Worm (Caenorhabditis elegans): ENCODE results near the gene Y105C5B.3.

Y105C5B.3 gene

DNA sequence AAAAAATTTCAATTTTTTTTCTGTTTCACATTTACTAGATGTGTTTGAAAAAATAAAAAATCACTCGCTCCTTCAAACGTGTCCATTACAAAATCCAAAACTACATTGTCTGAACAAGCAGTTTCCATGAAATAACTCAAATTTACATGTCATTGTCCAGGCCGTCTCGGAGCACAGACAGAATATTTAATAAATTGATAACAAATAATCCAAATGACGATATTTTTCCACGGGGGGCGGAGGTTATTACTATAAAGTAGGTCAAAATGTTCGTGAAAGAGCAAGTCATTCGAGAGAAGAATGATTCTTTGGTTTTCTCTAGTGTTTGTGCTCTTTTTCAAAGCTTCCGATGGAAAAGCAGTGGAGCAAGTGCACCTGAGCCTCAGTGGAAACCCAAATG lies at the start of gene Y105C5B.3:
Gene Y105C5B.3, plus strand, starts transcription at position 301 of the 400 bp plus-strand sequence.
- no peak for TF ChIP-seq flt-1 (GFP tag; IDR thresholded peaks at IDR 0.05)
- TF ChIP-seq ztf-29 (GFP tag; IDR thresholded peaks at IDR 0.05), result no peak
- no peak for TF ChIP-seq cog-1 (tag; optimal IDR thresholded peaks at IDR 0.05)
- no peak for TF ChIP-seq T22C8.4 (GFP tag; IDR thresholded peaks at IDR 0.05)
- TF ChIP-seq ref-1 (GFP tag; conservative IDR thresholded peaks at IDR 0.05), result no peak
- no peak for TF ChIP-seq med-1 (GFP tag; optimal IDR thresholded peaks at IDR 0.05; ENCODE audit: insufficient read depth)
- no peak for TF ChIP-seq ztf-23 (GFP tag; IDR thresholded peaks at IDR 0.05)
- TF ChIP-seq tab-1 (GFP tag; IDR thresholded peaks at IDR 0.05), result no peak
- TF ChIP-seq klf-2 (GFP tag; conservative IDR thresholded peaks at IDR 0.05), result no peak

DNA sequence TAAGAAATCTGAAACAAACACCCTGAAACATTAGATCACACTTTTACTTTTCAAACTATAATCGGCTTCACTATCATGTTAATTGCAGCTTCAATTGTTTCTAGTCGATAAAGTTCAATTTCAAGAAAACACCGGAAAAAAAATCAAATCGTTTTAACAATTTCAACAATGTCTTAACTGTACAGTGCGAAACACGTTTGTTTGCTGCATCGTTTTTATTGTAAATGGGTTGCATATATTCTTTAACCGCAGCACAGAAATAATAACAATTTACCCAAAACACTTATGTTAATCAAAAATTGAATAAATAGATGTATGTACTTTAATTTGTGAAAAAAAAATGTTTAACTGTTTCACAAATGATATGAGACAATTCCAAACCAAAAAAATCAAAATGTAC lies 40.0 kb upstream of the Y105C5B.3 start:
- TF ChIP-seq ztf-23 (GFP tag; IDR thresholded peaks at IDR 0.05) (no peak), flt-1 (GFP tag; IDR thresholded peaks at IDR 0.05) (no peak), T22C8.4 (GFP tag; IDR thresholded peaks at IDR 0.05) (no peak), ref-1 (GFP tag; conservative IDR thresholded peaks at IDR 0.05) (no peak), klf-2 (GFP tag; conservative IDR thresholded peaks at IDR 0.05) (no peak), cog-1 (tag; optimal IDR thresholded peaks at IDR 0.05) (no peak), med-1 (GFP tag; optimal IDR thresholded peaks at IDR 0.05; ENCODE audit: insufficient read depth) (no peak), ztf-29 (GFP tag; IDR thresholded peaks at IDR 0.05) (no peak), tab-1 (GFP tag; IDR thresholded peaks at IDR 0.05) (no peak)

- no peak for TF ChIP-seq tab-1 (GFP tag; IDR thresholded peaks at IDR 0.05)
- TF ChIP-seq ref-1 (GFP tag; conservative IDR thresholded peaks at IDR 0.05), result no peak
- TF ChIP-seq flt-1 (GFP tag; IDR thresholded peaks at IDR 0.05), result no peak
- TF ChIP-seq ztf-29 (GFP tag; IDR thresholded peaks at IDR 0.05), result no peak
- no peak for TF ChIP-seq cog-1 (tag; optimal IDR thresholded peaks at IDR 0.05)
- TF ChIP-seq klf-2 (GFP tag; conservative IDR thresholded peaks at IDR 0.05), result no peak
- no peak for TF ChIP-seq med-1 (GFP tag; optimal IDR thresholded peaks at IDR 0.05; ENCODE audit: insufficient read depth)
- no peak for TF ChIP-seq T22C8.4 (GFP tag; IDR thresholded peaks at IDR 0.05)
- no peak for TF ChIP-seq ztf-23 (GFP tag; IDR thresholded peaks at IDR 0.05)
These were observed 37.5 kb upstream of the Y105C5B.3 start, which contains the start of gene Y105C5A.1270 for ce11 chrIV:15846553-15846952. Gene Y105C5A.1270 (minus strand): TSS chrIV:15846653.

DNA sequence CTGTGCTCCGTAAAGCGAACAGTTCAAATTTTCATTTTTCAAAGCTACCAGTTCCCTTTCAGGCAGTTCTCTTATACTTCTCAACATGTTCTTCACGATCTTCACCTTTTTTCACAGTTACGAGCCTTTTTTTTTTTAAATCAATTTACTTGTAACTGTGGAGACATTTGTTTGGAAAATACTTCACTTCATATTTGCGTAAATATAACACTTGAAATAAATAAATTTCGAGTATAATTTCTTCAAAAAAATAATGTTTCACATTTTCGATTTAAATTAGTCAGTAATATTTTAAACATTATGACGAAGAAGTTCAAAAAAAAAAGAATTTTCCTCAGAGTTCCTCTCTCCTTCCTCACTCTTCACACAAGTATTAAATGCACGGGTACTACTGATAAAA lies 36.9 kb upstream of the Y105C5B.3 start, which contains the start of gene Y105C5A.1269:
Gene Y105C5A.1269, plus strand, starts transcription at position 301 of the 400 bp plus-strand sequence.
- TF ChIP-seq ztf-23 (GFP tag; IDR thresholded peaks at IDR 0.05) (no peak), ztf-29 (GFP tag; IDR thresholded peaks at IDR 0.05) (no peak)

DNA sequence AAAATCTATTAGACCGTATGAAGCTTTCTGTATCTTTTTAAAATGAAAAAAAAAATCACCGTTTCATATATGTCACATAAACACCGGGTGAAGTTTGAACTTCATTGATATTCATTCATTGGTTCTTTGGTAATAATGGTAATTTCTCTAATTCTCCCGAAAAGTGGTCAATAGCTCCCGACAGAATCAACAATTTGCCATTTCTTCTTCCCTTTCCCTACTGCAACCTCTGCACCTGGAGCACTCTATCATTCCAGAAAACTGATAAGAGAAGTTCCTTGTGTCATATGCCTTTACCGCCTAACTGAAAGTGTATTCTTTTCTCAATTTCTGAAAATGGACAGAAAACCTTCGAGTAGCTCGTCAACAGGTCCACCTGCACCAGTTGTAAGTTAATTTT lies 34.4 kb upstream of the Y105C5B.3 start, which contains the start of gene Y105C5A.24:
Gene Y105C5A.24, plus strand, starts transcription at position 220 of the 400 bp plus-strand sequence.
- TF ChIP-seq cog-1 (tag; optimal IDR thresholded peaks at IDR 0.05) (no peak), ref-1 (GFP tag; conservative IDR thresholded peaks at IDR 0.05) (no peak), flt-1 (GFP tag; IDR thresholded peaks at IDR 0.05) (no peak), tab-1 (GFP tag; IDR thresholded peaks at IDR 0.05) (no peak), klf-2 (GFP tag; conservative IDR thresholded peaks at IDR 0.05) (no peak), med-1 (GFP tag; optimal IDR thresholded peaks at IDR 0.05; ENCODE audit: insufficient read depth) (no peak), ztf-29 (GFP tag; IDR thresholded peaks at IDR 0.05) (no peak), T22C8.4 (GFP tag; IDR thresholded peaks at IDR 0.05) (no peak), ztf-23 (GFP tag; IDR thresholded peaks at IDR 0.05) (no peak)

DNA sequence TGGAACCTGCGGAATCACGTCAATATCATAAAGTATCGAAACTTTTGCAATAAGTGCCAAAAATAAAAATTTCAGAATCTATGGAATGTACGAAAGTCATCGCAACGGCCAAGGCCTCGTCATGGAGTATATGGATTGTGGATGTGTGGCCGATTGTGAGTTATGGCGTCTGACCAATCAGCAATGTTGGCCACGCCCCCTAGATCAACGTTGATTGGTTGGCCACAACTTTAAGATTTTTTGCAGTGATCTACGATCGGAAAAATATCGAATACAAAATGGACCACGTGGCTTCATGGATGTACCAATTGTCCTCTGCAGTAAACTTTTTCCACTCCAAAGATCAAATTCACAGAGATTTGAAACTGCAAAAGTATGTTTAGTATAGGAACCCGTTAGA lies 33.4 kb upstream of the Y105C5B.3 start:
- TF ChIP-seq T22C8.4 (GFP tag; IDR thresholded peaks at IDR 0.05), result no peak
- no peak for TF ChIP-seq ztf-29 (GFP tag; IDR thresholded peaks at IDR 0.05)
- TF ChIP-seq flt-1 (GFP tag; IDR thresholded peaks at IDR 0.05), result no peak
- no peak for TF ChIP-seq tab-1 (GFP tag; IDR thresholded peaks at IDR 0.05)
- no peak for TF ChIP-seq ref-1 (GFP tag; conservative IDR thresholded peaks at IDR 0.05)
- TF ChIP-seq ztf-23 (GFP tag; IDR thresholded peaks at IDR 0.05), result no peak

DNA sequence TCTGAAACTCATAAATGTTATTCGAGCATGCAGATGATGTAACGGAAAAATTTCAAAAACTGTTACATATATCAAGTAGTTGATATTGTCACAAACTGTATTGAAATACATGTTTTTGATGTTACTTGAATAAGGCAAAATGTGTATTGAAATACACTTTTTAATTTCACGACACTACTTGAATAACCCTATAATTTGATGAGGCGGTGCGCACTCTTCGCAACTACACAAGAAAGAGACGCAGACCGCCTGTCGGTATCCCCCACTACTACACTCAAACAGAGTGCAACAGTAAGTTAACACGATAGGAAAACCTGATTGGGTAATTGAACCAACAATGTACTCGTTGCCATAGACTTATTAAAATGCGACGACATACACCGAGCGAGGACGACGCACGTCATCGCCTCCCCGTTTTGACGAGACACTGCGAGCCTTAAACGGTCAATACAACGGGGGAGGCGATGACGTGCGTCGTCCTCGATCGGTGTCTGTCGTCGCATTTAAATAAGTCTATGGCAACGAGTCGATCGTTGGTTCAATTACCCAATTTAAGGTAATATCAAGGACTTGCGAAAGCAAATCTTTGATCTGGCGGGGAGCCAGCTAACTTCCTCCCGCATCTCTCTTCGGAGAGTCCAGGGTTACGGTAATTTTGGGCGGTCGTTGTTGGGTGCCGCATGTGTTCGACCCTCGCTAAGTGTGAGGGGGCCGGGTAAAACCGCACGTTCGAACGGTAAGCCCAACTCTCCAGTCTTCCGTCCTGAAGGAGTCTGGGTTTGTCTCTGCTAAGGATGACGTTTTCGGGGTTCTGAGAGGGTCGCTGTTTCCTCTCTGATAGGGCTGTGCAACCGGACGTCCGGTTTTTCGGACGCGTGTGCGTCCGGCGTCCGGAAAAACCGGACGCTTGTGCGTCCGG lies 30.9 kb upstream of the Y105C5B.3 start:
- TF ChIP-seq tab-1 (GFP tag; IDR thresholded peaks at IDR 0.05), result no peak

- TF ChIP-seq klf-2 (GFP tag; conservative IDR thresholded peaks at IDR 0.05) (no peak), flt-1 (GFP tag; IDR thresholded peaks at IDR 0.05) (peak; percentile 57; the same call in 1 of the 2 replicates)
These were observed 30.1 kb upstream of the Y105C5B.3 start for ce11 chrIV:15853820-15854426.

- TF ChIP-seq ztf-23 (GFP tag; IDR thresholded peaks at IDR 0.05) (no peak), cog-1 (tag; optimal IDR thresholded peaks at IDR 0.05) (no peak), tab-1 (GFP tag; IDR thresholded peaks at IDR 0.05) (no peak), flt-1 (GFP tag; IDR thresholded peaks at IDR 0.05) (no peak), med-1 (GFP tag; optimal IDR thresholded peaks at IDR 0.05; ENCODE audit: insufficient read depth) (no peak), klf-2 (GFP tag; conservative IDR thresholded peaks at IDR 0.05) (no peak), T22C8.4 (GFP tag; IDR thresholded peaks at IDR 0.05) (no peak), ref-1 (GFP tag; conservative IDR thresholded peaks at IDR 0.05) (no peak), ztf-29 (GFP tag; IDR thresholded peaks at IDR 0.05) (no peak)
These were observed 22.5 kb upstream of the Y105C5B.3 start for ce11 chrIV:15861499-15861898.

DNA sequence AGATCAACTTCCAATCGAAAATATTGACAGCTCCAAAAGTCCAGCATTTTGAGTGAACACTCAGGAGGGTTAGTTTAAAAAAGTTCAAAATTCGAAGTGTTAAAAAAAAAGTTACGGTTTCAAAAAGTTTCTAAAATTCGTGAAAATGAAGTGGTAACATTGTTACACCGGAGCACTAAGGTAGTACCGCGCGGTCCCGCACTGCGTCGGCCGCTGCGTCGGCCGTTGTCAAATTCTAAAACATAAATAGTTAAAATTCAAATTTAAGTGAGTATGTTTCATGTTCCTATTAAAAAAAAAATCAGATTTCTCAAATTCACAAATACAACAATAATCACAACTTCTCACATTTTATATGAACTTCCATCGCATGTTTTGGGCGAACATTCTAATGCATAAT lies 15.7 kb upstream of the Y105C5B.3 start:
- TF ChIP-seq ref-1 (GFP tag; conservative IDR thresholded peaks at IDR 0.05) (no peak), T22C8.4 (GFP tag; IDR thresholded peaks at IDR 0.05) (no peak), med-1 (GFP tag; optimal IDR thresholded peaks at IDR 0.05; ENCODE audit: insufficient read depth) (no peak), flt-1 (GFP tag; IDR thresholded peaks at IDR 0.05) (no peak), ztf-23 (GFP tag; IDR thresholded peaks at IDR 0.05) (no peak), ztf-29 (GFP tag; IDR thresholded peaks at IDR 0.05) (no peak), tab-1 (GFP tag; IDR thresholded peaks at IDR 0.05) (no peak), klf-2 (GFP tag; conservative IDR thresholded peaks at IDR 0.05) (no peak), cog-1 (tag; optimal IDR thresholded peaks at IDR 0.05) (no peak)
